Worm (Caenorhabditis elegans) whole organism, young adult: ENCODE measurements around the gene Y48C3A.18.

Source experiments
- B0019.2 ChIP-seq: fragments of 200-800 bp; sonication (Bioruptor generic); conservative IDR thresholded peaks from 2 replicates; pipeline ENCODE4 v1.3.6; 2022; ENCODE audit warnings: missing genetic modification reagents, missing genetic modification characterization, missing compliant biosample characterization
- C06A6.2 ChIP-seq: fragments of 200-800 bp; sonication (Bioruptor generic); conservative IDR thresholded peaks from 2 replicates; pipeline ENCODE4 v1.3.6; 2022; ENCODE audit warnings: missing genetic modification characterization, missing compliant biosample characterization
- C17E4.6 ChIP-seq: fragments of 200-800 bp; sonication (Bioruptor generic); IDR thresholded peaks from 2 replicates; pipeline ENCODE4 v1.3.6; 2022; ENCODE audit warnings: missing genetic modification reagents, missing genetic modification characterization, missing compliant biosample characterization
- D2030.7 ChIP-seq: fragments of 200-800 bp; sonication (Bioruptor generic); IDR thresholded peaks from 2 replicates; pipeline ENCODE4 v1.3.6; 2022; ENCODE audit warnings: missing genetic modification reagents, missing genetic modification characterization, missing compliant biosample characterization
- F22D6.2 ChIP-seq: sonication (generic microtip); optimal IDR thresholded peaks from 2 replicates; lab custom pipeline; 2016; ENCODE audit warnings: mild to moderate bottlenecking, missing genetic modification characterization, missing compliant biosample characterization
- F23B12.7 ChIP-seq: sonication (generic microtip); optimal IDR thresholded peaks from 2 replicates; lab custom pipeline; 2017; ENCODE audit warnings: missing genetic modification characterization, mild to moderate bottlenecking, missing compliant biosample characterization, antibody characterized with exemption, moderate library complexity; ENCODE audit not compliant: insufficient read depth
- F55B11.4 ChIP-seq: sonication (generic microtip); optimal IDR thresholded peaks from 2 replicates; lab custom pipeline; 2016; ENCODE audit warnings: missing compliant biosample characterization, missing genetic modification characterization, borderline replicate concordance; ENCODE audit not compliant: insufficient read depth
- F57A8.1 ChIP-seq: fragments of 200-800 bp; sonication (Bioruptor generic); optimal IDR thresholded peaks from 2 replicates; lab custom pipeline; 2018; ENCODE audit warnings: mild to moderate bottlenecking, missing genetic modification characterization, moderate library complexity, missing compliant biosample characterization
- K12H6.12 ChIP-seq: fragments of 200-800 bp; sonication (Bioruptor generic); optimal IDR thresholded peaks from 2 replicates; lab custom pipeline; 2018; ENCODE audit warnings: mild to moderate bottlenecking, missing genetic modification characterization, missing compliant biosample characterization
- Y53F4B.3 ChIP-seq: fragments of 200-800 bp; sonication (Bioruptor generic); IDR thresholded peaks from 2 replicates; pipeline ENCODE4 v1.3.6; 2022; ENCODE audit warnings: missing genetic modification reagents, missing genetic modification characterization, missing compliant biosample characterization
- Y67H2A.10 ChIP-seq: fragments of 200-800 bp; sonication (Bioruptor generic); conservative IDR thresholded peaks from 2 replicates; pipeline ENCODE4 v1.3.6; 2022; ENCODE audit warnings: missing genetic modification reagents, missing genetic modification characterization, missing compliant biosample characterization
- Y95B8A.8 ChIP-seq: fragments of 200-800 bp; sonication (Bioruptor generic); IDR thresholded peaks from 2 replicates; pipeline ENCODE4 v1.3.6; 2022; ENCODE audit warnings: missing genetic modification reagents, missing genetic modification characterization, missing compliant biosample characterization
- bed-2 ChIP-seq: fragments of 200-800 bp; sonication (Bioruptor generic); IDR thresholded peaks from 2 replicates; pipeline ENCODE4 v1.3.6; 2022; ENCODE audit warnings: missing genetic modification reagents, missing genetic modification characterization, missing compliant biosample characterization
- cebp-2 ChIP-seq: fragments of 200-800 bp; sonication (Bioruptor generic); IDR thresholded peaks from 2 replicates; pipeline ENCODE4 v1.3.6; 2022; ENCODE audit warnings: missing genetic modification characterization, missing compliant biosample characterization
- ceh-100 ChIP-seq: fragments of 200-800 bp; sonication (Bioruptor generic); IDR thresholded peaks from 2 replicates; pipeline ENCODE4 v1.3.6; 2022; ENCODE audit warnings: missing genetic modification reagents, missing genetic modification characterization, missing compliant biosample characterization
- ceh-27 ChIP-seq: fragments of 200-800 bp; sonication (Bioruptor generic); optimal IDR thresholded peaks from 2 replicates; lab custom pipeline; 2018; ENCODE audit warnings: mild to moderate bottlenecking, missing genetic modification characterization, moderate library complexity, missing compliant biosample characterization
- ceh-40 ChIP-seq: fragments of 200-800 bp; sonication (Bioruptor generic); IDR thresholded peaks from 2 replicates; pipeline ENCODE4 v1.3.6; 2022; ENCODE audit warnings: missing genetic modification characterization, missing compliant biosample characterization
- ceh-58 ChIP-seq: fragments of 200-800 bp; sonication (Bioruptor generic); IDR thresholded peaks from 2 replicates; pipeline ENCODE4 v1.3.6; 2022; ENCODE audit warnings: missing genetic modification characterization, missing compliant biosample characterization
- ceh-91 ChIP-seq: fragments of 200-800 bp; sonication (Bioruptor generic); IDR thresholded peaks from 2 replicates; pipeline ENCODE4 v1.3.6; 2022; ENCODE audit warnings: missing genetic modification reagents, missing genetic modification characterization, missing compliant biosample characterization
- die-1 ChIP-seq: sonication (generic microtip); optimal IDR thresholded peaks from 2 replicates; lab custom pipeline; 2016; ENCODE audit warnings: missing genotype, mild to moderate bottlenecking, missing genetic modification characterization, missing compliant biosample characterization
- dpff-1 ChIP-seq: sonication (generic microtip); optimal IDR thresholded peaks from 2 replicates; lab custom pipeline; 2017; ENCODE audit warnings: mild to moderate bottlenecking, missing genetic modification characterization, missing compliant biosample characterization
- ekl-4 ChIP-seq: fragments of 200-800 bp; sonication (Bioruptor generic); IDR thresholded peaks from 2 replicates; pipeline ENCODE4 v1.3.6; 2022; ENCODE audit warnings: missing genetic modification reagents, missing genetic modification characterization, missing compliant biosample characterization
- ets-4 ChIP-seq: fragments of 200-800 bp; sonication (Bioruptor generic); optimal IDR thresholded peaks from 2 replicates; lab custom pipeline; 2018; ENCODE audit warnings: mild to moderate bottlenecking, missing genetic modification characterization, missing compliant biosample characterization
- fkh-3 ChIP-seq: sonication (generic microtip); optimal IDR thresholded peaks from 2 replicates; lab custom pipeline; 2016; ENCODE audit warnings: mild to moderate bottlenecking, missing genetic modification characterization, missing compliant biosample characterization
- gei-17 ChIP-seq: fragments of 200-800 bp; sonication (Bioruptor generic); optimal IDR thresholded peaks from 2 replicates; lab custom pipeline; 2018; ENCODE audit warnings: mild to moderate bottlenecking, missing genetic modification characterization, missing compliant biosample characterization
- hmg-1.2 ChIP-seq: fragments of 200-800 bp; sonication (Bioruptor generic); IDR thresholded peaks from 2 replicates; pipeline ENCODE4 v1.3.6; 2022; ENCODE audit warnings: missing genetic modification reagents, missing genetic modification characterization, missing compliant biosample characterization
- hmg-20 ChIP-seq: fragments of 200-800 bp; sonication (Bioruptor generic); IDR thresholded peaks from 2 replicates; pipeline ENCODE4 v1.3.6; 2022; ENCODE audit warnings: missing genetic modification reagents, missing genetic modification characterization, missing compliant biosample characterization
- hsf-1 ChIP-seq: fragments of 200-800 bp; sonication (Bioruptor generic); IDR thresholded peaks from 2 replicates; pipeline ENCODE4 v1.3.6; 2022; ENCODE audit warnings: missing genetic modification reagents, missing genetic modification characterization, missing compliant biosample characterization
- lin-35 ChIP-seq, 3 experiments: fragments of 150-350 bp in 2 of 3; sonication (generic microtip) in 1 of 3; optimal IDR thresholded peaks; 2 replicates each; lab custom pipeline; 2014 to 2018; ENCODE audit warnings: missing biosample characterization in 3 of 3, missing genetic modification characterization in 3 of 3, missing genetic modification reagents in 3 of 3
- lin-54 ChIP-seq: fragments of 200-800 bp; sonication (Bioruptor generic); optimal IDR thresholded peaks from 2 replicates; lab custom pipeline; 2018; ENCODE audit warnings: mild to moderate bottlenecking, missing genetic modification characterization, missing compliant biosample characterization
- lsl-1 ChIP-seq: fragments of 200-800 bp; sonication (Bioruptor generic); optimal IDR thresholded peaks from 2 replicates; lab custom pipeline; 2018; ENCODE audit warnings: mild to moderate bottlenecking, missing genetic modification characterization, moderate library complexity, missing compliant biosample characterization
- madf-10 ChIP-seq: sonication (generic microtip); optimal IDR thresholded peaks from 2 replicates; lab custom pipeline; 2016; ENCODE audit warnings: mild to moderate bottlenecking, missing genetic modification characterization, missing compliant biosample characterization
- madf-3 ChIP-seq: fragments of 200-800 bp; sonication (Bioruptor generic); IDR thresholded peaks from 2 replicates; pipeline ENCODE4 v1.3.6; 2022; ENCODE audit warnings: missing genetic modification reagents, missing genetic modification characterization, missing compliant biosample characterization
- madf-8 ChIP-seq: fragments of 200-800 bp; sonication (Bioruptor generic); conservative IDR thresholded peaks from 2 replicates; pipeline ENCODE4 v1.3.6; 2022; ENCODE audit warnings: missing genetic modification reagents, missing genetic modification characterization, missing compliant biosample characterization
- mcd-1 ChIP-seq: fragments of 200-800 bp; sonication (Bioruptor generic); IDR thresholded peaks from 2 replicates; pipeline ENCODE4 v1.3.6; 2022; ENCODE audit warnings: missing genetic modification reagents, missing genetic modification characterization, missing compliant biosample characterization
- mxl-1 ChIP-seq: sonication (generic microtip); optimal IDR thresholded peaks from 2 replicates; lab custom pipeline; 2016; ENCODE audit warnings: missing genetic modification characterization, missing compliant biosample characterization
- nfya-1 ChIP-seq: sonication (generic microtip); optimal IDR thresholded peaks from 2 replicates; lab custom pipeline; 2017; ENCODE audit warnings: antibody characterized with exemption, missing compliant biosample characterization, missing genetic modification characterization, borderline replicate concordance; ENCODE audit not compliant: insufficient read depth
- pha-4 ChIP-seq: fragments of 150-350 bp; sonication (generic microtip); optimal IDR thresholded peaks from 2 replicates; lab custom pipeline; 2014; ENCODE audit warnings: missing biosample characterization, missing genetic modification reagents, missing genetic modification characterization
- sdz-38 ChIP-seq: sonication (generic microtip); optimal IDR thresholded peaks from 2 replicates; lab custom pipeline; 2016; ENCODE audit warnings: missing genotype, missing genetic modification characterization, missing compliant biosample characterization
- snpc-1.1 ChIP-seq: sonication (generic microtip); optimal IDR thresholded peaks from 2 replicates; lab custom pipeline; 2017; ENCODE audit warnings: missing genetic modification characterization, mild to moderate bottlenecking, missing compliant biosample characterization, antibody characterized with exemption, moderate library complexity, missing genotype, missing genetic modification reagents; ENCODE audit not compliant: insufficient read depth
- somi-1 ChIP-seq: fragments of 200-800 bp; sonication (Bioruptor generic); optimal IDR thresholded peaks from 2 replicates; lab custom pipeline; 2018; ENCODE audit warnings: mild to moderate bottlenecking, missing genetic modification characterization, missing compliant biosample characterization
- tlf-1 ChIP-seq: fragments of 200-800 bp; sonication (Bioruptor generic); optimal IDR thresholded peaks from 2 replicates; lab custom pipeline; 2018; ENCODE audit warnings: mild to moderate bottlenecking, missing genetic modification characterization, missing compliant biosample characterization
- xnd-1 ChIP-seq: sonication (generic microtip); optimal IDR thresholded peaks from 2 replicates; lab custom pipeline; 2016; ENCODE audit warnings: missing genotype, missing genetic modification reagents, missing genetic modification characterization, missing compliant biosample characterization
- zfh-2 ChIP-seq: fragments of 200-800 bp; sonication (Bioruptor generic); conservative IDR thresholded peaks from 2 replicates; pipeline ENCODE4 v1.3.6; 2022; ENCODE audit warnings: missing genetic modification reagents, missing genetic modification characterization, missing compliant biosample characterization
- ztf-26 ChIP-seq: sonication (generic microtip); optimal IDR thresholded peaks from 2 replicates; lab custom pipeline; 2017; ENCODE audit warnings: missing genetic modification characterization, missing compliant biosample characterization
- ztf-3 ChIP-seq: fragments of 200-800 bp; sonication (Bioruptor generic); optimal IDR thresholded peaks from 2 replicates; lab custom pipeline; 2018; ENCODE audit warnings: mild to moderate bottlenecking, missing genetic modification characterization, missing compliant biosample characterization
- ztf-6 ChIP-seq: fragments of 200-800 bp; sonication (Bioruptor generic); IDR thresholded peaks from 2 replicates; pipeline ENCODE4 v1.3.6; 2022; ENCODE audit warnings: missing genetic modification reagents, missing genetic modification characterization, missing compliant biosample characterization

Y48C3A.18 gene

DNA sequence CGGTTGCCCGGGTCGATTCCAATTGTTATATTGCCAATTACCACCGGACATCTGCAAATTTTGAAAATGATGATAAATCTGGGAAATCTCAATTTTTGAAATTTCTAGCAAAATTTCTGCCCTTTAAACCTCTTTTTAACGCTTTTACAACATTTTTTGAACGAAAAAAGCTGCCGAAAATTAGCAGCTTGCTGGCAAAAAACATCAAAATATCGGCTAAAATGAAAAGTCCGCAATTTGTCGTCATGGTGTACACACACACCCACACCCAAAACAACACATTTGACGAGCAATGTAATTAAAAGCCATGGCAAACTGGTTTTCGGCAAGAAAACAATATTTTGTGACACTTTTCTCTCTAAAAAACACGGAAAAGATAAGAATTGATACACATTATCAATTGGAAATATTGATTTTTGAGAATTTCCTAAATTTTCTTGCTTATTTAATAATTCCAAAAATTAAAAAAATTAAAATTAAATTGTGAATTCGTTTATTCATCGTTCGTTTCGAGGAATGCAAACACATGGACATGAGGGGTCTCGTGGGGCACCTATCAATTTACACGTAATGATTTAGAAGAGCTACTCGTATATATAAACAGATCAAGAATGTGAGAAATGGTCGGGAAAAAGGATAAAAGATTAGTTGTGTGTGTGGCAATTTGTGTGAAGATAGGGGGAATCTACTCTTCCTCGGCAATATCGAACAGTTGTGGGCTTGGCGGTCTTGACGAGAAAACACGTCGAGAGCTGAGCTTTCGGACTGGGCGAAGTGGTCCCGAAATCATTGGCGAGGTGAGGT lies 48.4 kb downstream of the Y48C3A.18 start, which contains the start of gene pqn-27 (continued):
- TF ChIP-seq B0019.2 (GFP tag; lab: Robert Waterston, UW) = no peak
- no peak for TF ChIP-seq Y53F4B.3 (GFP tag; lab: Robert Waterston, UW)
- TF ChIP-seq hmg-1.2 (GFP tag; lab: Robert Waterston, UW) = no peak
- no peak for TF ChIP-seq die-1 (tag; lab: Kevin White, UChicago)
- TF ChIP-seq ceh-100 = no peak
- TF ChIP-seq hsf-1 (GFP tag; lab: Robert Waterston, UW) = no peak
- peak; percentile 85 for TF ChIP-seq ztf-26 (tag; lab: Kevin White, UChicago)
- no peak for TF ChIP-seq ceh-27 (GFP tag; lab: Kevin White, UChicago)
- no peak for TF ChIP-seq dpff-1 (tag; lab: Kevin White, UChicago)
- TF ChIP-seq mxl-1 (tag; lab: Kevin White, UChicago) = no peak
- TF ChIP-seq ceh-58 (GFP tag; lab: Robert Waterston, UW) = no peak
- TF ChIP-seq mcd-1 (GFP tag; lab: Robert Waterston, UW) = peak; percentile 54
- peak in 1 of 3 experiments; percentile 54 for TF ChIP-seq lin-35 (GFP tag; optimal IDR thresholded peaks at IDR 0.05; lab: Kevin White, UChicago)
- no peak for TF ChIP-seq madf-10 (tag; lab: Kevin White, UChicago)
- TF ChIP-seq cebp-2 (GFP tag; lab: Robert Waterston, UW) = no peak
- 0 out of 2 replicates have a peak, but pooled peaks have one; percentile 27 for TF ChIP-seq hmg-20 (GFP tag; lab: Robert Waterston, UW)
- TF ChIP-seq bed-2 (GFP tag; lab: Robert Waterston, UW) = no peak
- peak; percentile 58 for TF ChIP-seq somi-1 (GFP tag; lab: Kevin White, UChicago)
- TF ChIP-seq C17E4.6 = no peak
- TF ChIP-seq K12H6.12 = peak; percentile 71
- TF ChIP-seq F55B11.4 (tag; lab: Kevin White, UChicago) = no peak
- no peak for TF ChIP-seq ets-4 (GFP tag; lab: Kevin White, UChicago)
- TF ChIP-seq D2030.7 (GFP tag; lab: Robert Waterston, UW) = no peak
- no peak for TF ChIP-seq Y67H2A.10 (GFP tag; lab: Robert Waterston, UW)
- TF ChIP-seq lin-54 (GFP tag; lab: Kevin White, UChicago) = peak; percentile 16
- TF ChIP-seq ztf-6 (GFP tag; lab: Robert Waterston, UW) = no peak
- TF ChIP-seq zfh-2 (GFP tag; lab: Robert Waterston, UW) = 0 out of 2 replicates have a peak, but pooled peaks have one; percentile 18
- TF ChIP-seq snpc-1.1 (tag; lab: Kevin White, UChicago) = no peak
- TF ChIP-seq gei-17 (GFP tag; lab: Kevin White, UChicago) = peak; percentile 40
- TF ChIP-seq tlf-1 = peak; percentile 56
- TF ChIP-seq madf-3 (GFP tag; lab: Robert Waterston, UW) = no peak
- TF ChIP-seq pha-4 (tag; lab: Kevin White, UChicago) = peak; percentile 80
- no peak for TF ChIP-seq sdz-38
- TF ChIP-seq ceh-91 (GFP tag; lab: Robert Waterston, UW) = no peak
- no peak for TF ChIP-seq madf-8
- TF ChIP-seq ztf-3 = peak; percentile 39
- TF ChIP-seq Y95B8A.8 (GFP tag; lab: Robert Waterston, UW) = peak; percentile 66; the same call in 1 of the 2 replicates
- no peak for TF ChIP-seq F22D6.2 (tag; lab: Kevin White, UChicago)
- no peak for TF ChIP-seq ekl-4 (GFP tag; lab: Robert Waterston, UW)
- no peak for TF ChIP-seq F57A8.1
- no peak for TF ChIP-seq xnd-1 (tag; lab: Kevin White, UChicago)
- peak; percentile 50 for TF ChIP-seq F23B12.7 (tag; lab: Kevin White, UChicago)
- no peak for TF ChIP-seq nfya-1
- TF ChIP-seq lsl-1 (GFP tag; lab: Kevin White, UChicago) = peak; percentile 11
- TF ChIP-seq fkh-3 = no peak
- peak; percentile 55; the same call in 1 of the 2 replicates for TF ChIP-seq C06A6.2
- TF ChIP-seq ceh-40 = no peak
